Fruit fly (Drosophila melanogaster) whole organism, prepupa: Measurements from ENCODE around the gene CG42710.

Experiments
- Blimp-1 ChIP-seq: fragments of 200-800 bp; sonication (Bioruptor generic); optimal IDR thresholded peaks from 3 replicates; lab custom pipeline; 2017; ENCODE audit warnings: missing biosample characterization, missing genetic modification characterization, mild to moderate bottlenecking, moderate library complexity, missing genetic modification reagents
- CG11902 ChIP-seq: fragments of 200-800 bp; sonication (Bioruptor generic); optimal IDR thresholded peaks from 3 replicates; lab custom pipeline; 2016; ENCODE audit warnings: missing biosample characterization, missing genetic modification characterization
- CG6854 ChIP-seq: fragments of 200-800 bp; sonication (Bioruptor generic); optimal IDR thresholded peaks from 2 replicates; lab custom pipeline; 2017; ENCODE audit warnings: missing biosample characterization, mild to moderate bottlenecking, missing genetic modification characterization
- CG7368 ChIP-seq: fragments of 200-800 bp; sonication (Bioruptor generic); optimal IDR thresholded peaks from 3 replicates; lab custom pipeline; 2016; ENCODE audit warnings: missing biosample characterization, missing genetic modification characterization
- CG8319 ChIP-seq: fragments of 200-800 bp; sonication (Bioruptor generic); optimal IDR thresholded peaks from 3 replicates; lab custom pipeline; 2016; ENCODE audit warnings: missing biosample characterization, missing genetic modification characterization
- Eip93F ChIP-seq: fragments of 200-800 bp; sonication (Bioruptor generic); optimal IDR thresholded peaks from 2 replicates; lab custom pipeline; 2016; ENCODE audit warnings: missing biosample characterization, mild to moderate bottlenecking, missing genetic modification characterization
- Ets96B ChIP-seq: fragments of 200-800 bp; optimal IDR thresholded peaks from 2 replicates; lab custom pipeline; 2019; ENCODE audit warnings: missing biosample characterization, mild to moderate bottlenecking, missing genetic modification characterization, moderate library complexity
- Hr39 ChIP-seq: fragments of 200-800 bp; sonication (Bioruptor generic); optimal IDR thresholded peaks from 2 replicates; lab custom pipeline; 2016; ENCODE audit warnings: missing biosample characterization, missing genetic modification characterization
- Lpt ChIP-seq: fragments of 200-800 bp; sonication (Bioruptor generic); optimal IDR thresholded peaks from 3 replicates; lab custom pipeline; 2016; ENCODE audit warnings: missing biosample characterization, missing genetic modification characterization
- Smox ChIP-seq: fragments of 200-800 bp; sonication (Bioruptor generic); optimal IDR thresholded peaks from 3 replicates; lab custom pipeline; 2016; ENCODE audit warnings: missing biosample characterization, missing genetic modification characterization
- Sox102F ChIP-seq: fragments of 200-800 bp; sonication (Bioruptor generic); optimal IDR thresholded peaks from 2 replicates; lab custom pipeline; 2016; ENCODE audit warnings: missing biosample characterization, mild to moderate bottlenecking, missing genetic modification characterization

DNA sequence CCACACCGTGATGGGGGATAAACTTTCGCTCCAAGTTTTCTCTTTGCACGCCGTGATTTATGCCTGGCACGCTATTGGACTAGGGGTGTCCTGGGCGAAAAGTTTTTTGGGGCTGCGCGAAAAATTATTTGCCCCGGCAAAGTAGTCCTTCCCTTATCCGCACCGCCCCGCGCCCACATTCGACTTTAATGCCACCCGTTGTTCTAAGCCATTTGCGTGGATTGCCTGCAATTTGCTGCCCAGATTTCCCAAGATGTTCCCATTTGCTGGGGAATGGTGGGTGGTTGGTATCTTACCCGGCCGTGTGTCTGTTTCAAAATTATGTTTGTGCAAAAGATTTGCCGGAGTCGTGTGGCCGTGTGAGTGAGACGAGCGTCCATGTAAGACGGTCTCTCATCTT is 16.7 kb upstream of the CG42710 start:
- TF ChIP-seq Eip93F (GFP tag; lab: Kevin White, UChicago) = no peak
- no peak for TF ChIP-seq Lpt (GFP tag; lab: Kevin White, UChicago)
- no peak for TF ChIP-seq Ets96B
- TF ChIP-seq Blimp-1 (GFP tag; lab: Kevin White, UChicago) = no peak
- no peak for TF ChIP-seq CG11902
- TF ChIP-seq CG7368 (GFP tag; lab: Kevin White, UChicago) = no peak
- TF ChIP-seq Smox (GFP tag; lab: Kevin White, UChicago) = no peak
- TF ChIP-seq Sox102F (GFP tag; lab: Kevin White, UChicago) = no peak
- TF ChIP-seq CG8319 (GFP tag; lab: Kevin White, UChicago) = no peak
- TF ChIP-seq CG6854 = no peak
- no peak for TF ChIP-seq Hr39 (GFP tag; lab: Kevin White, UChicago)
